Worm (Caenorhabditis elegans): ENCODE data around the gene acbp-3.

DNA sequence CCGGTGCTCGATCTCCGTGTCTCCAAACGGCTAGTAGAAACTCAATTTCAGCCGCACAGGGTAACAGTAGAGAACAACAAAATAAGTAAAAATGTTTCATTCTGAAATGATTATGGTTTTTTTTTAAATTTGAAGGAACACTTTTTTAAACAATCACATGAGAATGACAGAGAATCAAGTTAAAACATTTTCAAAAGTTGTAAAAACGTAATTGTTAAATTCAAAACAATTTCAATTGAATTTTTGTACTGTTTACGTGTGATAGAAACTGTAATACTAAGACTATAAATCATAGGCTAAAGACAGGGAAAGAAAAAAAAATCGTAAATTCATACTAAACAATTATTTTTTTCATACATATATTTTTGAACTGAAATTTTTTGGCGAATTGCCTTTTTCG, 38.2 kb downstream of the acbp-3 start, which contains the start of gene pho-7:
- TF ChIP-seq W03F9.2 (tag; optimal IDR thresholded peaks at IDR 0.05) (no peak), dao-5 (tag; optimal IDR thresholded peaks at IDR 0.05) (no peak)

Data from whole organism, L4/young adult.